Fruit fly (Drosophila melanogaster) whole organism, embryonic: ENCODE data around the gene Svil.

ENCODE experiments used
- Atf6 ChIP-seq: fragments of 200-800 bp; sonication (Bioruptor generic); IDR thresholded peaks from 2 replicates; pipeline ENCODE4 v1.3.6; 2022; ENCODE audit warnings: missing biosample characterization, missing genetic modification characterization
- Bteb2 ChIP-seq: fragments of 200-800 bp; sonication (Bioruptor generic); optimal IDR thresholded peaks from 2 replicates; lab custom pipeline; 2016; ENCODE audit warnings: missing biosample characterization, missing genetic modification characterization
- CG10543 ChIP-seq: fragments of 200-800 bp; sonication (Bioruptor generic); optimal IDR thresholded peaks from 3 replicates; lab custom pipeline; 2017; ENCODE audit warnings: missing biosample characterization, mild to moderate bottlenecking, missing genetic modification characterization, moderate library complexity
- CG11085 ChIP-seq: fragments of 200-800 bp; sonication (Bioruptor generic); IDR thresholded peaks from 2 replicates; pipeline ENCODE4 v1.3.6; 2022; ENCODE audit warnings: missing biosample characterization, missing genetic modification characterization
- CG11093 ChIP-seq: fragments of 200-800 bp; sonication (Bioruptor generic); IDR thresholded peaks from 3 replicates; pipeline ENCODE4 v1.3.6; 2022; ENCODE audit warnings: missing biosample characterization, missing genetic modification characterization
- CG13624 ChIP-seq: fragments of 200-800 bp; sonication (Bioruptor generic); optimal IDR thresholded peaks from 2 replicates; lab custom pipeline; 2016; ENCODE audit warnings: missing biosample characterization, missing genetic modification characterization
- CG14050 ChIP-seq: fragments of 200-800 bp; sonication (Bioruptor generic); IDR thresholded peaks from 3 replicates; pipeline ENCODE4 v1.3.6; 2022; ENCODE audit warnings: missing biosample characterization, missing genetic modification characterization
- CG14860 ChIP-seq: fragments of 200-800 bp; sonication (Bioruptor generic); IDR thresholded peaks from 3 replicates; pipeline ENCODE4 v1.3.6; 2022; ENCODE audit warnings: missing biosample characterization, missing genetic modification characterization; ENCODE audit not compliant: partially characterized antibody
- CG16863 ChIP-seq: fragments of 200-800 bp; sonication (Bioruptor generic); optimal IDR thresholded peaks from 3 replicates; lab custom pipeline; 2016; ENCODE audit warnings: missing biosample characterization, missing genetic modification characterization
- CG2116 ChIP-seq: fragments of 200-800 bp; sonication (Bioruptor generic); optimal IDR thresholded peaks from 3 replicates; lab custom pipeline; 2018; ENCODE audit warnings: missing biosample characterization, mild to moderate bottlenecking, missing genetic modification characterization
- CG30020 ChIP-seq: fragments of 200-800 bp; optimal IDR thresholded peaks from 2 replicates; lab custom pipeline; 2019; ENCODE audit warnings: missing biosample characterization, mild to moderate bottlenecking, missing genetic modification characterization, moderate library complexity
- CG3065 ChIP-seq: fragments of 200-800 bp; sonication (Bioruptor generic); optimal IDR thresholded peaks from 2 replicates; lab custom pipeline; 2016; ENCODE audit warnings: missing biosample characterization, missing genetic modification characterization
- CG32767 ChIP-seq: fragments of 200-800 bp; sonication (Bioruptor generic); IDR thresholded peaks from 2 replicates; pipeline ENCODE4 v1.3.6; 2022; ENCODE audit warnings: missing biosample characterization, missing genetic modification characterization
- CG3281 ChIP-seq: fragments of 200-800 bp; sonication (Bioruptor generic); optimal IDR thresholded peaks from 3 replicates; lab custom pipeline; 2017; ENCODE audit warnings: missing biosample characterization, mild to moderate bottlenecking, missing genetic modification characterization
- CG33557 ChIP-seq: fragments of 200-800 bp; sonication (Bioruptor generic); optimal IDR thresholded peaks from 2 replicates; lab custom pipeline; 2019; ENCODE audit warnings: missing biosample characterization, mild to moderate bottlenecking, missing genetic modification characterization, moderate library complexity
- CG6175 ChIP-seq: fragments of 200-800 bp; sonication (Bioruptor generic); IDR thresholded peaks from 3 replicates; pipeline ENCODE4 v1.3.6; 2022; ENCODE audit warnings: missing biosample characterization, missing genetic modification characterization
- CG6254 ChIP-seq: fragments of 200-800 bp; sonication (Bioruptor generic); optimal IDR thresholded peaks from 3 replicates; lab custom pipeline; 2017; ENCODE audit warnings: mild to moderate bottlenecking, missing biosample characterization, missing genetic modification reagents, missing genetic modification characterization
- CG6654 ChIP-seq: fragments of 200-800 bp; sonication (Bioruptor generic); optimal IDR thresholded peaks from 2 replicates; lab custom pipeline; 2017; ENCODE audit warnings: missing biosample characterization, mild to moderate bottlenecking, missing genetic modification characterization
- CG7745 ChIP-seq: fragments of 200-800 bp; sonication (Bioruptor generic); optimal IDR thresholded peaks from 2 replicates; lab custom pipeline; 2018; ENCODE audit warnings: missing biosample characterization, mild to moderate bottlenecking, missing genetic modification characterization, moderate library complexity
- Dip3 ChIP-seq: fragments of 200-800 bp; sonication (Bioruptor generic); optimal IDR thresholded peaks from 3 replicates; lab custom pipeline; 2016; ENCODE audit warnings: missing biosample characterization, missing genetic modification characterization
- HLH54F ChIP-seq: fragments of 200-800 bp; sonication (Bioruptor generic); optimal IDR thresholded peaks from 3 replicates; lab custom pipeline; 2016; ENCODE audit warnings: missing biosample characterization, missing genetic modification characterization
- Hr3 ChIP-seq: fragments of 200-800 bp; sonication (Bioruptor generic); optimal IDR thresholded peaks from 3 replicates; lab custom pipeline; 2016; ENCODE audit warnings: missing biosample characterization, missing genetic modification characterization
- MTF-1 ChIP-seq: fragments of 200-800 bp; sonication (Bioruptor generic); optimal IDR thresholded peaks from 2 replicates; lab custom pipeline; 2018; ENCODE audit warnings: missing biosample characterization, mild to moderate bottlenecking, missing genetic modification characterization, borderline replicate concordance
- NC2α ChIP-seq: fragments of 200-800 bp; sonication (Bioruptor generic); optimal IDR thresholded peaks from 2 replicates; lab custom pipeline; 2016; ENCODE audit warnings: missing biosample characterization, missing genetic modification characterization
- Oaz ChIP-seq: fragments of 200-800 bp; sonication (Bioruptor generic); IDR thresholded peaks from 2 replicates; pipeline ENCODE4 v1.3.6; 2022; ENCODE audit warnings: missing biosample characterization, missing genetic modification characterization
- Opbp ChIP-seq: fragments of 200-800 bp; sonication (Bioruptor generic); IDR thresholded peaks from 3 replicates; pipeline ENCODE4 v1.3.6; 2022; ENCODE audit warnings: missing biosample characterization, missing genetic modification characterization; ENCODE audit not compliant: partially characterized antibody
- Rx ChIP-seq: fragments of 200-800 bp; sonication (Bioruptor generic); IDR thresholded peaks from 2 replicates; pipeline ENCODE4 v1.3.6; 2022; ENCODE audit warnings: missing biosample characterization, missing genetic modification characterization
- Spps ChIP-seq: fragments of 200-800 bp; sonication (Bioruptor generic); optimal IDR thresholded peaks from 2 replicates; lab custom pipeline; 2018; ENCODE audit warnings: missing biosample characterization, mild to moderate bottlenecking, missing genetic modification characterization
- Sry-β ChIP-seq: fragments of 200-800 bp; sonication (Bioruptor generic); optimal IDR thresholded peaks from 2 replicates; lab custom pipeline; 2018; ENCODE audit warnings: missing biosample characterization, mild to moderate bottlenecking, missing genetic modification characterization, moderate library complexity
- aop ChIP-seq: fragments of 200-800 bp; sonication (Bioruptor generic); IDR thresholded peaks from 2 replicates; pipeline ENCODE4 v1.3.6; 2022; ENCODE audit warnings: missing biosample characterization, missing genetic modification characterization
- ara ChIP-seq: fragments of 200-800 bp; sonication (Bioruptor generic); IDR thresholded peaks from 2 replicates; pipeline ENCODE4 v1.3.6; 2022; ENCODE audit warnings: missing biosample characterization, missing genetic modification characterization
- ato ChIP-seq: fragments of 200-800 bp; sonication (Bioruptor generic); IDR thresholded peaks from 2 replicates; pipeline ENCODE4 v1.3.6; 2022; ENCODE audit warnings: missing biosample characterization, missing genetic modification characterization; ENCODE audit not compliant: partially characterized antibody
- bab2 ChIP-seq: fragments of 200-800 bp; sonication (Bioruptor generic); optimal IDR thresholded peaks from 2 replicates; lab custom pipeline; 2016; ENCODE audit warnings: missing biosample characterization, missing genetic modification characterization
- caup ChIP-seq: fragments of 200-800 bp; sonication (Bioruptor generic); optimal IDR thresholded peaks from 3 replicates; lab custom pipeline; 2017; ENCODE audit warnings: missing biosample characterization, mild to moderate bottlenecking, missing genetic modification characterization, moderate library complexity; ENCODE audit not compliant: severe bottlenecking
- chinmo ChIP-seq: fragments of 200-800 bp; sonication (Bioruptor generic); IDR thresholded peaks from 4 replicates; pipeline ENCODE4 v1.3.6; 2022; ENCODE audit warnings: missing biosample characterization, missing genetic modification characterization; ENCODE audit not compliant: partially characterized antibody
- dimm ChIP-seq: fragments of 200-800 bp; sonication (Bioruptor generic); IDR thresholded peaks from 2 replicates; pipeline ENCODE4 v1.3.6; 2022; ENCODE audit warnings: missing biosample characterization, missing genetic modification characterization
- dpn ChIP-seq, 2 experiments: fragments of 200-800 bp; sonication (Bioruptor generic); optimal IDR thresholded peaks; 3 replicates each; lab custom pipeline; 2016; ENCODE audit warnings: missing biosample characterization in 2 of 2, missing genetic modification characterization in 2 of 2
- fd64A ChIP-seq: fragments of 200-800 bp; sonication (Bioruptor generic); optimal IDR thresholded peaks from 3 replicates; lab custom pipeline; 2018; ENCODE audit warnings: missing biosample characterization, mild to moderate bottlenecking, missing genetic modification characterization
- gcm ChIP-seq: fragments of 200-800 bp; sonication (Bioruptor generic); optimal IDR thresholded peaks from 2 replicates; lab custom pipeline; 2019; ENCODE audit warnings: missing biosample characterization, mild to moderate bottlenecking, missing genetic modification characterization, moderate library complexity
- gfzf ChIP-seq: fragments of 200-800 bp; sonication (Bioruptor generic); optimal IDR thresholded peaks from 2 replicates; lab custom pipeline; 2016; ENCODE audit warnings: missing biosample characterization, mild to moderate bottlenecking, missing genetic modification characterization, moderate library complexity
- inv ChIP-seq: fragments of 200-800 bp; sonication (Bioruptor generic); IDR thresholded peaks from 2 replicates; pipeline ENCODE4 v1.3.6; 2022; ENCODE audit warnings: missing biosample characterization, missing genetic modification characterization; ENCODE audit not compliant: partially characterized antibody
- lab ChIP-seq: fragments of 200-800 bp; sonication (Bioruptor generic); optimal IDR thresholded peaks from 3 replicates; lab custom pipeline; 2017; ENCODE audit warnings: missing biosample characterization, missing genetic modification characterization, mild to moderate bottlenecking, moderate library complexity, missing genetic modification reagents
- lbe ChIP-seq: fragments of 200-800 bp; sonication (Bioruptor generic); optimal IDR thresholded peaks from 2 replicates; lab custom pipeline; 2016; ENCODE audit warnings: missing biosample characterization, mild to moderate bottlenecking, missing genetic modification characterization
- lilli ChIP-seq: fragments of 200-800 bp; sonication (Bioruptor generic); optimal IDR thresholded peaks from 3 replicates; lab custom pipeline; 2016; ENCODE audit warnings: missing biosample characterization, missing genetic modification characterization
- ro ChIP-seq: fragments of 200-800 bp; sonication (Bioruptor generic); IDR thresholded peaks from 2 replicates; pipeline ENCODE4 v1.3.6; 2022; ENCODE audit warnings: missing biosample characterization, missing genetic modification characterization
- schlank ChIP-seq: fragments of 200-800 bp; sonication (Bioruptor generic); optimal IDR thresholded peaks from 2 replicates; lab custom pipeline; 2018; ENCODE audit warnings: missing biosample characterization, mild to moderate bottlenecking, missing genetic modification characterization
- tll ChIP-seq, 2 experiments: fragments of 200-800 bp in 1 of 2; fragments of >200 bp in 1 of 2; sonication (Bioruptor generic) in 1 of 2; optimal IDR thresholded peaks; 2 replicates each; lab custom pipeline; 2017 to 2019; ENCODE audit warnings: missing biosample characterization in 2 of 2, missing genetic modification characterization in 2 of 2, mild to moderate bottlenecking in 1 of 2, moderate library complexity in 1 of 2
- wdn ChIP-seq: fragments of 200-800 bp; sonication (Bioruptor generic); IDR thresholded peaks from 2 replicates; pipeline ENCODE4 v1.3.6; 2022; ENCODE audit warnings: missing biosample characterization, missing genetic modification characterization
- yki ChIP-seq: fragments of >200 bp; optimal IDR thresholded peaks from 3 replicates; lab custom pipeline; 2018

Gene Svil

dm6 chr3L:2536969-2537600 is 159.6 kb downstream of the Svil start (continued):
- TF ChIP-seq caup (GFP tag; lab: Kevin White, UChicago) (peak; percentile 69), dpn (GFP tag; optimal IDR thresholded peaks at IDR 0.05; lab: Kevin White, UChicago) (peak; percentile 35 to 52), gcm (GFP tag; lab: Kevin White, UChicago) (peak; percentile 72), lilli (GFP tag; lab: Kevin White, UChicago) (peak; percentile 8), CG3281 (GFP tag; lab: Kevin White, UChicago) (peak; percentile 75), inv (GFP tag; lab: Robert Waterston, UW) (no peak), Dip3 (GFP tag; lab: Kevin White, UChicago) (no peak), lbe (GFP tag; lab: Kevin White, UChicago) (no peak), tll (GFP tag; optimal IDR thresholded peaks at IDR 0.05; lab: Kevin White, UChicago) (no peak), CG10543 (peak; percentile 77), yki (no peak), Bteb2 (GFP tag; lab: Kevin White, UChicago) (peak; percentile 39), gfzf (GFP tag; lab: Kevin White, UChicago) (no peak), Atf6 (GFP tag; lab: Robert Waterston, UW) (peak; percentile 60), Rx (GFP tag; lab: Robert Waterston, UW) (peak; percentile 45; the same call in 1 of the 2 replicates), CG6654 (no peak), NC2α (peak; percentile 44), aop (GFP tag; lab: Robert Waterston, UW) (no peak), dimm (no peak), CG13624 (GFP tag; lab: Kevin White, UChicago) (peak; percentile 17), CG14050 (GFP tag; lab: Robert Waterston, UW) (peak; percentile 19; the same call in 1 of the 3 replicates), chinmo (GFP tag; lab: Robert Waterston, UW) (0 out of 4 replicates have a peak, but pooled peaks have one; percentile 44), CG3065 (GFP tag; lab: Kevin White, UChicago) (peak; percentile 47), Spps (peak; percentile 36), CG33557 (GFP tag; lab: Kevin White, UChicago) (peak; percentile 73), fd64A (GFP tag; lab: Kevin White, UChicago) (peak; percentile 92), CG11093 (GFP tag; lab: Robert Waterston, UW) (no peak), MTF-1 (peak; percentile 90), CG32767 (GFP tag; lab: Robert Waterston, UW) (0 out of 2 replicates have a peak, but pooled peaks have one; percentile 44), CG16863 (peak; percentile 43), HLH54F (GFP tag; lab: Kevin White, UChicago) (no peak), ro (no peak), CG11085 (GFP tag; lab: Robert Waterston, UW) (peak; percentile 41; the same call in 1 of the 2 replicates), Hr3 (GFP tag; lab: Kevin White, UChicago) (no peak), CG2116 (GFP tag; lab: Kevin White, UChicago) (peak; percentile 39), CG6254 (GFP tag; lab: Kevin White, UChicago) (peak; percentile 80), ato (no peak), CG7745 (peak; percentile 45), CG14860 (GFP tag; lab: Robert Waterston, UW) (no peak), Sry-β (GFP tag; lab: Kevin White, UChicago) (peak; percentile 58), wdn (GFP tag; lab: Robert Waterston, UW) (no peak), Opbp (GFP tag; lab: Robert Waterston, UW) (no peak), lab (GFP tag; lab: Kevin White, UChicago) (peak; percentile 91), bab2 (GFP tag; lab: Kevin White, UChicago) (peak; percentile 72), CG30020 (tag; lab: Kevin White, UChicago) (no peak), schlank (peak; percentile 53), CG6175 (GFP tag; lab: Robert Waterston, UW) (no peak), Oaz (no peak), ara (GFP tag; lab: Robert Waterston, UW) (no peak; the same call in 1 of the 2 replicates)
